Fruit fly (Drosophila melanogaster) whole organism, embryonic: ENCODE data around the gene Acyp.

Source experiments
- Atf-2 ChIP-seq: fragments of 200-800 bp; sonication (Bioruptor generic); optimal IDR thresholded peaks from 2 replicates; lab custom pipeline; 2016; ENCODE audit warnings: missing biosample characterization, missing genetic modification characterization
- Atf3 ChIP-seq: fragments of 200-800 bp; sonication (Bioruptor generic); optimal IDR thresholded peaks from 3 replicates; lab custom pipeline; 2016; ENCODE audit warnings: missing biosample characterization, missing genetic modification characterization
- Bdp1 ChIP-seq: fragments of 200-800 bp; sonication (Bioruptor generic); optimal IDR thresholded peaks from 3 replicates; lab custom pipeline; 2016; ENCODE audit warnings: missing biosample characterization, missing genetic modification characterization
- CG11504 ChIP-seq: fragments of 200-800 bp; sonication (Bioruptor generic); optimal IDR thresholded peaks from 3 replicates; lab custom pipeline; 2019; ENCODE audit warnings: missing biosample characterization, mild to moderate bottlenecking, missing genetic modification characterization, moderate library complexity
- CG13123 ChIP-seq: fragments of 200-800 bp; sonication (Bioruptor generic); optimal IDR thresholded peaks from 2 replicates; lab custom pipeline; 2016; ENCODE audit warnings: missing biosample characterization, missing genetic modification characterization
- CG14014 ChIP-seq: fragments of 200-800 bp; sonication (Bioruptor generic); IDR thresholded peaks from 2 replicates; pipeline ENCODE4 v1.3.6; 2022; ENCODE audit warnings: missing biosample characterization, missing genetic modification characterization
- CG14965 ChIP-seq: fragments of 200-800 bp; sonication (Bioruptor generic); optimal IDR thresholded peaks from 2 replicates; lab custom pipeline; 2016; ENCODE audit warnings: missing biosample characterization, missing genetic modification characterization, borderline replicate concordance
- CG17829 ChIP-seq: fragments of 200-800 bp; optimal IDR thresholded peaks from 2 replicates; lab custom pipeline; 2019; ENCODE audit warnings: missing biosample characterization, mild to moderate bottlenecking, missing genetic modification characterization, moderate library complexity
- CG30020 ChIP-seq: fragments of 200-800 bp; optimal IDR thresholded peaks from 2 replicates; lab custom pipeline; 2019; ENCODE audit warnings: missing biosample characterization, mild to moderate bottlenecking, missing genetic modification characterization, moderate library complexity
- CG31441 ChIP-seq: fragments of 200-800 bp; sonication (Bioruptor generic); IDR thresholded peaks from 2 replicates; pipeline ENCODE4 v1.3.6; 2022; ENCODE audit warnings: missing biosample characterization, missing genetic modification characterization
- CG33557 ChIP-seq: fragments of 200-800 bp; sonication (Bioruptor generic); optimal IDR thresholded peaks from 2 replicates; lab custom pipeline; 2019; ENCODE audit warnings: missing biosample characterization, mild to moderate bottlenecking, missing genetic modification characterization, moderate library complexity
- CG34376 ChIP-seq: fragments of 200-800 bp; sonication (Bioruptor generic); optimal IDR thresholded peaks from 2 replicates; lab custom pipeline; 2018; ENCODE audit warnings: missing biosample characterization, mild to moderate bottlenecking, missing genetic modification characterization
- CG3995 ChIP-seq: fragments of 200-800 bp; sonication (Bioruptor generic); optimal IDR thresholded peaks from 3 replicates; lab custom pipeline; 2016; ENCODE audit warnings: missing biosample characterization, missing genetic modification characterization
- CG4820 ChIP-seq: fragments of 200-800 bp; sonication (Bioruptor generic); optimal IDR thresholded peaks from 3 replicates; lab custom pipeline; 2016; ENCODE audit warnings: missing biosample characterization, missing genetic modification characterization
- CG6791 ChIP-seq: fragments of 200-800 bp; sonication (Bioruptor generic); IDR thresholded peaks from 3 replicates; pipeline ENCODE4 v1.3.6; 2022; ENCODE audit warnings: missing biosample characterization, missing genetic modification characterization; ENCODE audit not compliant: partially characterized antibody
- CG8281 ChIP-seq: fragments of 200-800 bp; sonication (Bioruptor generic); optimal IDR thresholded peaks from 2 replicates; lab custom pipeline; 2018; ENCODE audit warnings: missing biosample characterization, mild to moderate bottlenecking, missing genetic modification characterization, moderate library complexity
- Dad ChIP-seq: fragments of 200-800 bp; sonication (Bioruptor generic); optimal IDR thresholded peaks from 3 replicates; lab custom pipeline; 2016; ENCODE audit warnings: missing biosample characterization, missing genetic modification characterization
- Dbx ChIP-seq: fragments of 200-800 bp; sonication (Bioruptor generic); IDR thresholded peaks from 3 replicates; pipeline ENCODE4 v1.3.6; 2022; ENCODE audit warnings: missing biosample characterization, missing genetic modification characterization
- Dip3 ChIP-seq: fragments of 200-800 bp; sonication (Bioruptor generic); optimal IDR thresholded peaks from 3 replicates; lab custom pipeline; 2016; ENCODE audit warnings: missing biosample characterization, missing genetic modification characterization
- Gsc ChIP-seq: fragments of 200-800 bp; sonication (Bioruptor generic); IDR thresholded peaks from 2 replicates; pipeline ENCODE4 v1.3.6; 2022; ENCODE audit warnings: missing biosample characterization, missing genetic modification characterization
- HLH3B ChIP-seq: fragments of 200-800 bp; sonication (Bioruptor generic); IDR thresholded peaks from 2 replicates; pipeline ENCODE4 v1.3.6; 2022; ENCODE audit warnings: missing biosample characterization, missing genetic modification characterization
- Kr ChIP-seq: fragments of 200-800 bp; sonication (Bioruptor generic); optimal IDR thresholded peaks from 2 replicates; lab custom pipeline; 2017; ENCODE audit warnings: missing biosample characterization, mild to moderate bottlenecking, missing genetic modification characterization
- NFAT ChIP-seq: fragments of 200-800 bp; sonication (Bioruptor generic); IDR thresholded peaks from 2 replicates; pipeline ENCODE4 v1.3.6; 2022; ENCODE audit warnings: missing biosample characterization, missing genetic modification characterization
- Opbp ChIP-seq: fragments of 200-800 bp; sonication (Bioruptor generic); IDR thresholded peaks from 3 replicates; pipeline ENCODE4 v1.3.6; 2022; ENCODE audit warnings: missing biosample characterization, missing genetic modification characterization; ENCODE audit not compliant: partially characterized antibody
- Ravus ChIP-seq: fragments of 200-800 bp; sonication (Bioruptor generic); IDR thresholded peaks from 2 replicates; pipeline ENCODE4 v1.3.6; 2022; ENCODE audit warnings: missing biosample characterization, missing genetic modification characterization
- Taf1 ChIP-seq: fragments of 200-800 bp; sonication (Bioruptor generic); IDR thresholded peaks from 2 replicates; pipeline ENCODE4 v1.3.6; 2022; ENCODE audit warnings: missing biosample characterization, missing genetic modification characterization
- btn ChIP-seq: fragments of 200-800 bp; sonication (Bioruptor generic); optimal IDR thresholded peaks from 2 replicates; lab custom pipeline; 2016; ENCODE audit warnings: missing biosample characterization, missing genetic modification characterization
- cato ChIP-seq: fragments of 200-800 bp; sonication (Bioruptor generic); optimal IDR thresholded peaks from 2 replicates; lab custom pipeline; 2016; ENCODE audit warnings: missing biosample characterization, missing genetic modification characterization, borderline replicate concordance
- croc ChIP-seq: fragments of 200-800 bp; sonication (Bioruptor generic); conservative IDR thresholded peaks from 3 replicates; pipeline ENCODE4 v1.3.6; 2022; ENCODE audit warnings: missing biosample characterization, missing genetic modification characterization
- crp ChIP-seq, 2 experiments: fragments of 200-800 bp; sonication (Bioruptor generic); optimal IDR thresholded peaks; 2 replicates in 1 of 2; 3 replicates in 1 of 2; lab custom pipeline; 2017; ENCODE audit warnings: missing biosample characterization in 2 of 2, missing genetic modification characterization in 2 of 2, mild to moderate bottlenecking in 1 of 2, moderate library complexity in 1 of 2
- en ChIP-seq: fragments of 200-800 bp; sonication (Bioruptor generic); optimal IDR thresholded peaks from 2 replicates; lab custom pipeline; 2016; ENCODE audit warnings: missing biosample characterization, missing genetic modification characterization
- grau ChIP-seq: fragments of 200-800 bp; optimal IDR thresholded peaks from 3 replicates; lab custom pipeline; 2019; ENCODE audit warnings: missing biosample characterization, mild to moderate bottlenecking, missing genetic modification characterization, moderate library complexity
- gro ChIP-seq: fragments of 200-800 bp; sonication (Bioruptor generic); optimal IDR thresholded peaks from 2 replicates; lab custom pipeline; 2016; ENCODE audit warnings: missing biosample characterization, missing genetic modification characterization
- jing ChIP-seq: fragments of 200-800 bp; sonication (Bioruptor generic); optimal IDR thresholded peaks from 2 replicates; lab custom pipeline; 2018; ENCODE audit warnings: missing biosample characterization, mild to moderate bottlenecking, missing genetic modification characterization
- kni ChIP-seq: fragments of 200-800 bp; sonication (Bioruptor generic); optimal IDR thresholded peaks from 3 replicates; lab custom pipeline; 2017; ENCODE audit warnings: mild to moderate bottlenecking, missing biosample characterization, missing genetic modification reagents, missing genetic modification characterization
- lov ChIP-seq, 2 experiments: fragments of 200-800 bp in 1 of 2; fragments of >200 bp in 1 of 2; sonication (Bioruptor generic) in 1 of 2; IDR thresholded peaks in 1 of 2; optimal IDR thresholded peaks in 1 of 2; 2 replicates in 1 of 2; 3 replicates in 1 of 2; pipeline versions ENCODE4 v1.3.6 to Lab custom; 2017 to 2022; ENCODE audit warnings: missing biosample characterization in 1 of 2, missing genetic modification characterization in 1 of 2
- mam ChIP-seq: fragments of 200-800 bp; sonication (Bioruptor generic); optimal IDR thresholded peaks from 3 replicates; lab custom pipeline; 2016; ENCODE audit warnings: missing biosample characterization, missing genetic modification characterization
- nau ChIP-seq: fragments of 200-800 bp; sonication (Bioruptor generic); optimal IDR thresholded peaks from 3 replicates; lab custom pipeline; 2017; ENCODE audit warnings: missing biosample characterization, mild to moderate bottlenecking, missing genetic modification characterization, missing genetic modification reagents
- oc ChIP-seq: fragments of 200-800 bp; sonication (Bioruptor generic); optimal IDR thresholded peaks from 2 replicates; lab custom pipeline; 2018; ENCODE audit warnings: missing biosample characterization, mild to moderate bottlenecking, missing genetic modification characterization, moderate library complexity
- otp ChIP-seq: fragments of 200-800 bp; sonication (Bioruptor generic); IDR thresholded peaks from 3 replicates; pipeline ENCODE4, ENCODE4 v1.3.6; 2022; ENCODE audit warnings: missing biosample characterization, missing genetic modification characterization
- p53 ChIP-seq: fragments of 200-800 bp; sonication (Bioruptor generic); optimal IDR thresholded peaks from 2 replicates; lab custom pipeline; 2016; ENCODE audit warnings: missing biosample characterization, missing genetic modification characterization
- ssp ChIP-seq: fragments of 200-800 bp; sonication (Bioruptor generic); IDR thresholded peaks from 2 replicates; pipeline ENCODE4 v1.3.6; 2022; ENCODE audit warnings: missing biosample characterization, missing genetic modification characterization
- ttk ChIP-seq: fragments of 200-800 bp; sonication (Bioruptor generic); IDR thresholded peaks from 2 replicates; pipeline ENCODE4 v2.1.2; 2022; ENCODE audit warnings: missing biosample characterization, missing genetic modification characterization
- tx ChIP-seq: fragments of 200-800 bp; sonication (Bioruptor generic); optimal IDR thresholded peaks from 2 replicates; lab custom pipeline; 2016; ENCODE audit warnings: missing biosample characterization, missing genetic modification characterization
- vfl ChIP-seq: fragments of 200-800 bp; sonication (Bioruptor generic); optimal IDR thresholded peaks from 2 replicates; lab custom pipeline; 2016; ENCODE audit warnings: missing biosample characterization, missing genetic modification characterization
- vnd ChIP-seq: fragments of 200-800 bp; sonication (Bioruptor generic); IDR thresholded peaks from 3 replicates; pipeline ENCODE4 v1.3.6; 2022; ENCODE audit warnings: missing biosample characterization, missing genetic modification characterization; ENCODE audit not compliant: partially characterized antibody
- wek ChIP-seq: fragments of 200-800 bp; sonication (Bioruptor generic); optimal IDR thresholded peaks from 3 replicates; lab custom pipeline; 2018; ENCODE audit warnings: missing biosample characterization, mild to moderate bottlenecking, missing genetic modification characterization, moderate library complexity
- zen ChIP-seq: fragments of 200-800 bp; sonication (Bioruptor generic); optimal IDR thresholded peaks from 3 replicates; lab custom pipeline; 2018; ENCODE audit warnings: missing biosample characterization, mild to moderate bottlenecking, missing genetic modification characterization, moderate library complexity
- zfh2 ChIP-seq: fragments of 200-800 bp; sonication (Bioruptor generic); optimal IDR thresholded peaks from 2 replicates; lab custom pipeline; 2016; ENCODE audit warnings: missing biosample characterization, missing genetic modification characterization

Acyp gene

DNA sequence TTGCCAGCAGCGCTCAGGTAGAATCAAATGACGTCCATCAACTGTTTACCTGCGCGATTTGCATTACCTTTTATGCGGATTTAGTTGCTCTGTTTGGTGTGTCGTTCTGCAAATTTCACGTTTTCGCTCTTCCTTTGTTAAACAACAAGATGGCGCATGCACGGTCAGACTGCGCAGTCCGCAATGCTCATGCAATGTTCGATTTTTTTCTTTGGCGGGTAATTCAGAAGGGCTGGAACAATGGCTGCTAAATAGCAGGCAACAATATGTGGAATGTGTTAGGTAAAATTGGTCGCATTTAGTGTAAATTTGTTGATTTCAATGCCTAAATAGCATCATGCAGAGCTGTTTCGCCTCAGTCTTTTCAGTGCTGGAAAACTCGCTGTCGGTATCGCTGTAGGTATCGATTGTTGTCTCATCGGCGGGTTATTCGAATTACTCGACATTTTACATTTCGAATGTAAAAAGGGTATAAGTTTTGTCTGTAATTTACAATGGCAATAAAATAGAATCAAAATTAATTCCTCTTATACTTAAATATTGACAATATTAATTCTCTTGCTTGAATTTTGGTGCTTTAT, 7.5 kb upstream of the Acyp start, which contains the start of gene Smg5 (continued):
- TF ChIP-seq CG8281: peak; percentile 33
- peak; percentile 93 for TF ChIP-seq p53 (GFP tag; lab: Kevin White, UChicago)
- TF ChIP-seq CG3995 (GFP tag; lab: Kevin White, UChicago): peak; percentile 77
- TF ChIP-seq jing: peak; percentile 92
- TF ChIP-seq crp (GFP tag; optimal IDR thresholded peaks at IDR 0.05; lab: Kevin White, UChicago): peak in 1 of 2 experiments; percentile 72
- TF ChIP-seq CG14014 (GFP tag; lab: Robert Waterston, UW): peak; percentile 91
- TF ChIP-seq otp (GFP tag; lab: Robert Waterston, UW): peak; percentile 87; the same call in 2 of the 3 replicates
- TF ChIP-seq zfh2 (GFP tag; lab: Kevin White, UChicago): peak; percentile 98
- TF ChIP-seq Atf-2 (GFP tag; lab: Kevin White, UChicago): peak; percentile 95
- peak; percentile 99 for TF ChIP-seq zen (tag; lab: Kevin White, UChicago)
- TF ChIP-seq CG13123 (GFP tag; lab: Kevin White, UChicago): peak; percentile 89
- peak; percentile 95 for TF ChIP-seq ttk (GFP tag; lab: Robert Waterston, UW)
- no peak for TF ChIP-seq oc (tag; lab: Kevin White, UChicago)
- TF ChIP-seq Taf1 (GFP tag; lab: Robert Waterston, UW): peak; percentile 76
- peak; percentile 82 for TF ChIP-seq btn (GFP tag; lab: Kevin White, UChicago)
- peak; percentile 69 for TF ChIP-seq CG14965 (GFP tag; lab: Kevin White, UChicago)
- peak; percentile 83 for TF ChIP-seq grau (tag; lab: Kevin White, UChicago)
- peak; percentile 27 for TF ChIP-seq CG11504 (tag; lab: Kevin White, UChicago)
- no peak; the same call in none of the 2 replicates for TF ChIP-seq CG31441 (GFP tag; lab: Robert Waterston, UW)
- peak; percentile 97 for TF ChIP-seq CG6791 (GFP tag; lab: Robert Waterston, UW)
- TF ChIP-seq CG34376 (GFP tag; lab: Kevin White, UChicago): peak; percentile 37
- peak; percentile 67 for TF ChIP-seq wek (GFP tag; lab: Kevin White, UChicago)
- TF ChIP-seq CG4820 (GFP tag; lab: Kevin White, UChicago): peak; percentile 92
- TF ChIP-seq croc: peak; percentile 95
- TF ChIP-seq mam (GFP tag; lab: Kevin White, UChicago): peak; percentile 94
- TF ChIP-seq Dip3 (GFP tag; lab: Kevin White, UChicago): peak; percentile 96
- no peak for TF ChIP-seq Kr
- TF ChIP-seq vfl: peak; percentile 95
- peak; percentile 89 for TF ChIP-seq en (GFP tag; lab: Kevin White, UChicago)
- TF ChIP-seq Atf3: peak; percentile 93
- peak; percentile 53 for TF ChIP-seq CG33557 (GFP tag; lab: Kevin White, UChicago)
- TF ChIP-seq lov (optimal IDR thresholded peaks at IDR 0.05; lab: Kevin White, UChicago): no peak
- peak; percentile 96 for TF ChIP-seq lov (GFP tag; IDR thresholded peaks at IDR 0.05; lab: Robert Waterston, UW)
- peak; percentile 91 for TF ChIP-seq ssp (GFP tag; lab: Robert Waterston, UW)
- peak; percentile 89 for TF ChIP-seq Bdp1 (GFP tag; lab: Kevin White, UChicago)
- TF ChIP-seq kni: peak; percentile 64
- TF ChIP-seq tx (GFP tag; lab: Kevin White, UChicago): peak; percentile 95
- peak; percentile 97 for TF ChIP-seq Dad
- TF ChIP-seq Ravus: peak; percentile 67
- peak; percentile 95 for TF ChIP-seq gro (GFP tag; lab: Kevin White, UChicago)
- TF ChIP-seq Gsc (GFP tag; lab: Robert Waterston, UW): peak; percentile 89
- peak; percentile 95 for TF ChIP-seq NFAT (GFP tag; lab: Robert Waterston, UW)
- peak; percentile 97 for TF ChIP-seq HLH3B (GFP tag; lab: Robert Waterston, UW)
- TF ChIP-seq Dbx: peak; percentile 98
- TF ChIP-seq cato (GFP tag; lab: Kevin White, UChicago): peak; percentile 56
- peak; percentile 86 for TF ChIP-seq CG30020
- TF ChIP-seq vnd (GFP tag; lab: Robert Waterston, UW): peak; percentile 96
- TF ChIP-seq Opbp: peak; percentile 97
- TF ChIP-seq nau: no peak
- peak; percentile 85 for TF ChIP-seq CG17829
